Fruit fly (Drosophila melanogaster): ENCODE data around the gene comm3.

comm3 gene

dm6 chr3L:15646182-15646581 lies 1.4 kb downstream of the comm3 start (continued):
- peak; percentile 7 for TF ChIP-seq CG9727 (GFP tag; optimal IDR thresholded peaks at IDR 0.05)
- TF ChIP-seq CG4707 (GFP tag; optimal IDR thresholded peaks at IDR 0.05), result no peak
- TF ChIP-seq Bteb2 (GFP tag; optimal IDR thresholded peaks at IDR 0.05), result no peak
- no peak for TF ChIP-seq tna (GFP tag; IDR thresholded peaks at IDR 0.05; ENCODE audit: partially characterized antibody)
- TF ChIP-seq CG6791 (GFP tag; IDR thresholded peaks at IDR 0.05; ENCODE audit: partially characterized antibody), result no peak
- TF ChIP-seq CG2712 (tag; optimal IDR thresholded peaks at IDR 0.05), result peak; percentile 30
- no peak for TF ChIP-seq CG4282 (GFP tag; optimal IDR thresholded peaks at IDR 0.05)
- TF ChIP-seq CG10979 (tag; optimal IDR thresholded peaks at IDR 0.05), result no peak
- TF ChIP-seq YL-1 (GFP tag; optimal IDR thresholded peaks at IDR 0.05), result no peak
- no peak for TF ChIP-seq CG9437 (GFP tag; optimal IDR thresholded peaks at IDR 0.05)
- peak; percentile 15 for TF ChIP-seq CG1603 (tag; optimal IDR thresholded peaks at IDR 0.05)
- no peak for TF ChIP-seq zfh1 (GFP tag; IDR thresholded peaks at IDR 0.05)
- TF ChIP-seq kay (GFP tag; optimal IDR thresholded peaks at IDR 0.05), result no peak
- TF ChIP-seq CG34422 (GFP tag; IDR thresholded peaks at IDR 0.05), result no peak
- TF ChIP-seq fd102C (GFP tag; optimal IDR thresholded peaks at IDR 0.05), result no peak
- TF ChIP-seq tap (tag; optimal IDR thresholded peaks at IDR 0.05), result no peak
- no peak for TF ChIP-seq tio (GFP tag; optimal IDR thresholded peaks at IDR 0.05)
- TF ChIP-seq CG8765 (GFP tag; IDR thresholded peaks at IDR 0.05), result no peak
- TF ChIP-seq Ssrp (tag; optimal IDR thresholded peaks at IDR 0.05), result peak; percentile 5
- TF ChIP-seq CG10462 (GFP tag; optimal IDR thresholded peaks at IDR 0.05), result peak; percentile 4
- no peak for TF ChIP-seq Nf-YC (tag; optimal IDR thresholded peaks at IDR 0.05)
- no peak for TF ChIP-seq Nf-YB (GFP tag; optimal IDR thresholded peaks at IDR 0.05)
- no peak for TF ChIP-seq Neu2 (GFP tag; optimal IDR thresholded peaks at IDR 0.05; ENCODE audit: borderline replicate concordance)

- TF ChIP-seq zen (tag; optimal IDR thresholded peaks at IDR 0.05), result no peak
- TF ChIP-seq CG10979 (tag; optimal IDR thresholded peaks at IDR 0.05), result peak; percentile 9
- peak; percentile 8 for TF ChIP-seq CG14710 (tag; optimal IDR thresholded peaks at IDR 0.05)
- 0 out of 2 replicates have a peak, but pooled peaks have one; percentile 16 for TF ChIP-seq Xrp1 (GFP tag; IDR thresholded peaks at IDR 0.05)
- TF ChIP-seq Taf1 (GFP tag; IDR thresholded peaks at IDR 0.05), result 0 out of 2 replicates have a peak, but pooled peaks have one; percentile 15
- no peak for TF ChIP-seq bowl (GFP tag; IDR thresholded peaks at IDR 0.05)
- TF ChIP-seq Blimp-1 (GFP tag; optimal IDR thresholded peaks at IDR 0.05), result peak; percentile 12
- TF ChIP-seq sens (GFP tag), result peak; percentile 67
Measured at dm6 chr3L:15641590-15642019, 6.0 kb downstream of the comm3 start.

dm6 chr3L:15639978-15640377 lies 7.6 kb downstream of the comm3 start:
- TF ChIP-seq esg (GFP tag; conservative IDR thresholded peaks at IDR 0.05), result no peak
- no peak for TF ChIP-seq CG1832 (GFP tag; optimal IDR thresholded peaks at IDR 0.05)
- TF ChIP-seq CG9437 (GFP tag; optimal IDR thresholded peaks at IDR 0.05), result no peak
- TF ChIP-seq zf30C (GFP tag; optimal IDR thresholded peaks at IDR 0.05), result peak; percentile 33
- peak; percentile 9 for TF ChIP-seq chn (GFP tag; optimal IDR thresholded peaks at IDR 0.05)
- no peak for TF ChIP-seq Sox102F (GFP tag; optimal IDR thresholded peaks at IDR 0.05)
- TF ChIP-seq pum (GFP tag; optimal IDR thresholded peaks at IDR 0.05), result peak; percentile 10
- TF ChIP-seq Antp (GFP tag; optimal IDR thresholded peaks at IDR 0.05), result peak; percentile 17
- peak; percentile 8 for TF ChIP-seq CG30403 (GFP tag; optimal IDR thresholded peaks at IDR 0.05)
- peak; percentile 43 for TF ChIP-seq CG2712 (tag; optimal IDR thresholded peaks at IDR 0.05)
- peak; percentile 23 for TF ChIP-seq unpg (GFP tag; optimal IDR thresholded peaks at IDR 0.05)
- no peak for TF ChIP-seq Blimp-1 (GFP tag; optimal IDR thresholded peaks at IDR 0.05)
- 0 out of 2 replicates have a peak, but pooled peaks have one; percentile 18 for TF ChIP-seq CG4360 (GFP tag; IDR thresholded peaks at IDR 0.05)
- peak; percentile 23 for TF ChIP-seq CG12391 (tag; optimal IDR thresholded peaks at IDR 0.05)
- peak; percentile 62 for TF ChIP-seq Xrp1 (GFP tag; IDR thresholded peaks at IDR 0.05)
- TF ChIP-seq Ssrp (tag; optimal IDR thresholded peaks at IDR 0.05), result peak; percentile 11
- TF ChIP-seq CG6689 (GFP tag; IDR thresholded peaks at IDR 0.05), result peak; percentile 34; the same call in 1 of the 2 replicates
- peak; percentile 16 for TF ChIP-seq CG11504 (tag; optimal IDR thresholded peaks at IDR 0.05)
- TF ChIP-seq CG9727 (GFP tag; optimal IDR thresholded peaks at IDR 0.05), result peak; percentile 23
- no peak for TF ChIP-seq CG15479 (GFP tag; optimal IDR thresholded peaks at IDR 0.05)
- peak; percentile 3 for TF ChIP-seq grau (tag; optimal IDR thresholded peaks at IDR 0.05)
- TF ChIP-seq CG7556 (GFP tag; optimal IDR thresholded peaks at IDR 0.05), result peak; percentile 2
- TF ChIP-seq dmrt11E (tag; optimal IDR thresholded peaks at IDR 0.05), result peak; percentile 31
- TF ChIP-seq gsb (GFP tag; IDR thresholded peaks at IDR 0.05), result no peak
- TF ChIP-seq sens (GFP tag), result peak; percentile 36
